Worm (Caenorhabditis elegans) whole organism, L1 larva: Measurements from ENCODE around the gene sma-2.

Source experiments
- C04F5.9 ChIP-seq: sonication (generic microtip); optimal IDR thresholded peaks from 2 replicates; lab custom pipeline; 2016; ENCODE audit warnings: missing genetic modification characterization, missing compliant biosample characterization
- C16A3.4 ChIP-seq: fragments of 150-350 bp; optimal IDR thresholded peaks from 2 replicates; lab custom pipeline; 2014; ENCODE audit warnings: missing biosample characterization, missing genetic modification characterization
- C34B4.2 ChIP-seq: sonication (generic microtip); optimal IDR thresholded peaks from 2 replicates; lab custom pipeline; 2017; ENCODE audit warnings: mild to moderate bottlenecking, missing genetic modification characterization, missing compliant biosample characterization
- F16B12.6 ChIP-seq: fragments of 150-350 bp; optimal IDR thresholded peaks from 2 replicates; lab custom pipeline; 2014; ENCODE audit warnings: missing biosample characterization, missing genetic modification characterization
- alr-1 ChIP-seq: fragments of 200-800 bp; sonication (Bioruptor generic); optimal IDR thresholded peaks from 2 replicates; lab custom pipeline; 2018; ENCODE audit warnings: borderline replicate concordance, mild to moderate bottlenecking, missing genetic modification characterization, missing compliant biosample characterization
- aly-2 ChIP-seq: fragments of 150-350 bp; optimal IDR thresholded peaks from 2 replicates; lab custom pipeline; 2014; ENCODE audit warnings: missing biosample characterization, missing genetic modification characterization
- blmp-1 ChIP-seq: fragments of 150-350 bp; optimal IDR thresholded peaks from 2 replicates; lab custom pipeline; 2014; ENCODE audit warnings: missing biosample characterization, missing genetic modification characterization
- ceh-90 ChIP-seq: sonication (generic microtip); optimal IDR thresholded peaks from 2 replicates; lab custom pipeline; 2016; ENCODE audit warnings: missing genetic modification characterization, missing compliant biosample characterization
- ces-1 ChIP-seq: fragments of 150-350 bp; optimal IDR thresholded peaks from 2 replicates; lab custom pipeline; 2014; ENCODE audit warnings: missing biosample characterization, missing genetic modification reagents, missing genetic modification characterization
- dpl-1 ChIP-seq, 3 experiments: fragments of 150-350 bp in 2 of 3; sonication (generic microtip) in 1 of 3; optimal IDR thresholded peaks; 2 replicates each; lab custom pipeline; 2014 to 2017; ENCODE audit warnings: missing biosample characterization in 3 of 3, missing genetic modification characterization in 3 of 3, missing genetic modification reagents in 3 of 3
- dsc-1 ChIP-seq: sonication (generic microtip); optimal IDR thresholded peaks from 2 replicates; lab custom pipeline; 2016; ENCODE audit warnings: mild to moderate bottlenecking, missing genetic modification characterization, missing compliant biosample characterization
- efl-1 ChIP-seq, 4 experiments: fragments of 150-350 bp; optimal IDR thresholded peaks in 3 of 4; peaks in 1 of 4; 1 replicate in 1 of 4; 2 replicates in 3 of 4; lab custom pipeline; 2014; ENCODE audit warnings: missing biosample characterization in 2 of 4, missing genetic modification characterization in 2 of 4, missing genetic modification reagents in 2 of 4
- efl-3 ChIP-seq: fragments of 200-800 bp; sonication (Bioruptor generic); optimal IDR thresholded peaks from 2 replicates; lab custom pipeline; 2018; ENCODE audit warnings: mild to moderate bottlenecking, missing genetic modification characterization, missing compliant biosample characterization
- elt-2 ChIP-seq: sonication (generic microtip); optimal IDR thresholded peaks from 2 replicates; lab custom pipeline; 2016; ENCODE audit warnings: missing genetic modification characterization, mild to moderate bottlenecking, inconsistent platforms, missing compliant biosample characterization, missing genetic modification reagents
- ets-5 ChIP-seq: fragments of 200-800 bp; sonication (Bioruptor generic); IDR thresholded peaks from 2 replicates; pipeline ENCODE4 v1.3.6; 2022; ENCODE audit warnings: missing genetic modification characterization, missing compliant biosample characterization
- fkh-10 ChIP-seq: sonication (generic microtip); optimal IDR thresholded peaks from 2 replicates; lab custom pipeline; 2017; ENCODE audit warnings: missing biosample characterization, missing genetic modification reagents, missing genetic modification characterization
- fkh-4 ChIP-seq: sonication (generic microtip); optimal IDR thresholded peaks from 2 replicates; lab custom pipeline; 2016; ENCODE audit warnings: missing compliant biosample characterization, missing genetic modification characterization, borderline replicate concordance
- grh-1 ChIP-seq: fragments of 200-800 bp; sonication (Bioruptor generic); IDR thresholded peaks from 2 replicates; pipeline ENCODE4 v1.3.6; 2022; ENCODE audit warnings: missing genetic modification reagents, missing genetic modification characterization, missing compliant biosample characterization
- hlh-17 ChIP-seq: fragments of 200-800 bp; sonication (Bioruptor generic); optimal IDR thresholded peaks from 2 replicates; lab custom pipeline; 2018; ENCODE audit warnings: missing genetic modification characterization, mild to moderate bottlenecking, missing compliant biosample characterization, moderate library complexity, borderline replicate concordance
- hlh-4 ChIP-seq: sonication (generic microtip); optimal IDR thresholded peaks from 2 replicates; lab custom pipeline; 2016; ENCODE audit warnings: mild to moderate bottlenecking, missing genetic modification characterization, missing compliant biosample characterization
- hpl-2 ChIP-seq: fragments of 150-350 bp; optimal IDR thresholded peaks from 2 replicates; lab custom pipeline; 2014; ENCODE audit warnings: missing biosample characterization, missing genetic modification reagents, missing genetic modification characterization
- irx-1 ChIP-seq: sonication (generic microtip); optimal IDR thresholded peaks from 2 replicates; lab custom pipeline; 2016; ENCODE audit warnings: missing genetic modification characterization, missing compliant biosample characterization
- lin-13 ChIP-seq: fragments of 150-350 bp; optimal IDR thresholded peaks from 2 replicates; lab custom pipeline; 2014; ENCODE audit warnings: missing biosample characterization, missing genetic modification reagents, missing genetic modification characterization
- lin-35 ChIP-seq, 2 experiments: fragments of 150-350 bp; optimal IDR thresholded peaks; 2 replicates each; lab custom pipeline; 2014; ENCODE audit warnings: missing biosample characterization in 2 of 2, missing genetic modification characterization in 2 of 2, missing genetic modification reagents in 2 of 2
- lin-39 ChIP-seq: fragments of 150-350 bp; optimal IDR thresholded peaks from 2 replicates; lab custom pipeline; 2014; ENCODE audit warnings: missing biosample characterization, missing genetic modification reagents, missing genetic modification characterization
- lir-3 ChIP-seq: sonication (generic microtip); optimal IDR thresholded peaks from 2 replicates; lab custom pipeline; 2016; ENCODE audit warnings: mild to moderate bottlenecking, missing genetic modification characterization, moderate library complexity, missing compliant biosample characterization; ENCODE audit not compliant: poor library complexity
- mab-9 ChIP-seq: fragments of 200-800 bp; sonication (Bioruptor generic); IDR thresholded peaks from 2 replicates; pipeline ENCODE4 v1.3.6; 2022; ENCODE audit warnings: missing genetic modification reagents, missing genetic modification characterization, missing compliant biosample characterization
- mdl-1 ChIP-seq, 2 experiments: fragments of 150-350 bp; optimal IDR thresholded peaks; 2 replicates each; lab custom pipeline; 2014 to 2017; ENCODE audit warnings: missing biosample characterization in 2 of 2, missing genetic modification characterization in 2 of 2, inconsistent platforms in 1 of 2
- mef-2 ChIP-seq: fragments of 150-350 bp; optimal IDR thresholded peaks from 2 replicates; lab custom pipeline; 2014; ENCODE audit warnings: missing biosample characterization, missing genetic modification characterization
- nhr-237 ChIP-seq: fragments of 150-350 bp; optimal IDR thresholded peaks from 2 replicates; lab custom pipeline; 2014; ENCODE audit warnings: missing biosample characterization, missing genetic modification characterization
- nhr-28 ChIP-seq: fragments of 150-350 bp; optimal IDR thresholded peaks from 2 replicates; lab custom pipeline; 2014; ENCODE audit warnings: missing biosample characterization, missing genetic modification characterization
- nhr-71 ChIP-seq: sonication (generic microtip); optimal IDR thresholded peaks from 2 replicates; lab custom pipeline; 2016; ENCODE audit warnings: mild to moderate bottlenecking, missing genetic modification characterization, moderate library complexity, missing compliant biosample characterization
- nhr-76 ChIP-seq: sonication (generic microtip); optimal IDR thresholded peaks from 2 replicates; lab custom pipeline; 2017; ENCODE audit warnings: missing biosample characterization, missing genetic modification characterization
- nhr-77 ChIP-seq: fragments of 150-350 bp; optimal IDR thresholded peaks from 2 replicates; lab custom pipeline; 2014; ENCODE audit warnings: missing biosample characterization, missing genetic modification characterization
- nhr-84 ChIP-seq: sonication (generic microtip); optimal IDR thresholded peaks from 2 replicates; lab custom pipeline; 2017; ENCODE audit warnings: missing biosample characterization, missing genetic modification characterization
- nhr-85 ChIP-seq: sonication (generic microtip); peaks from one replicate; lab custom pipeline; 2016; ENCODE audit warnings: missing genetic modification characterization, inconsistent platforms, missing compliant biosample characterization
- nhr-90 ChIP-seq: sonication (generic microtip); optimal IDR thresholded peaks from 2 replicates; lab custom pipeline; 2016; ENCODE audit warnings: mild to moderate bottlenecking, missing genetic modification characterization, missing compliant biosample characterization; ENCODE audit not compliant: poor library complexity
- pag-3 ChIP-seq: sonication (generic microtip); optimal IDR thresholded peaks from 2 replicates; lab custom pipeline; 2017; ENCODE audit warnings: missing genetic modification characterization, mild to moderate bottlenecking, missing compliant biosample characterization, antibody characterized with exemption, borderline replicate concordance; ENCODE audit not compliant: insufficient read depth
- pax-3 ChIP-seq: fragments of 200-800 bp; sonication (Bioruptor generic); optimal IDR thresholded peaks from 2 replicates; lab custom pipeline; 2018; ENCODE audit warnings: mild to moderate bottlenecking, missing genetic modification characterization, moderate library complexity, missing compliant biosample characterization
- pqm-1 ChIP-seq: sonication (generic microtip); optimal IDR thresholded peaks from 3 replicates; lab custom pipeline; 2017; ENCODE audit warnings: missing biosample characterization, missing genetic modification characterization
- rnt-1 ChIP-seq: sonication (generic microtip); optimal IDR thresholded peaks from 2 replicates; lab custom pipeline; 2016; ENCODE audit warnings: mild to moderate bottlenecking, missing genetic modification characterization, moderate library complexity, missing compliant biosample characterization
- snpc-4 ChIP-seq: fragments of 150-350 bp; optimal IDR thresholded peaks from 2 replicates; lab custom pipeline; 2014; ENCODE audit warnings: missing biosample characterization, missing genetic modification characterization
- sox-4 ChIP-seq: sonication (generic microtip); optimal IDR thresholded peaks from 2 replicates; lab custom pipeline; 2016; ENCODE audit warnings: missing genetic modification characterization, missing compliant biosample characterization
- sptf-1 ChIP-seq: fragments of 150-350 bp; optimal IDR thresholded peaks from 2 replicates; lab custom pipeline; 2014; ENCODE audit warnings: missing biosample characterization, missing genetic modification characterization
- swsn-7 ChIP-seq: sonication (generic microtip); optimal IDR thresholded peaks from 2 replicates; lab custom pipeline; 2016; ENCODE audit warnings: missing genetic modification characterization, missing compliant biosample characterization
- unc-130 ChIP-seq: fragments of 150-350 bp; optimal IDR thresholded peaks from 2 replicates; lab custom pipeline; 2017; ENCODE audit warnings: missing biosample characterization, missing genetic modification characterization, inconsistent platforms
- unc-30 ChIP-seq: sonication (generic microtip); optimal IDR thresholded peaks from 2 replicates; lab custom pipeline; 2017; ENCODE audit warnings: missing biosample characterization, missing genetic modification characterization
- unc-62 ChIP-seq: fragments of 150-350 bp; optimal IDR thresholded peaks from 2 replicates; lab custom pipeline; 2014; ENCODE audit warnings: missing biosample characterization, missing genetic modification reagents, missing genetic modification characterization
- xbp-1 ChIP-seq: sonication (generic microtip); optimal IDR thresholded peaks from 2 replicates; lab custom pipeline; 2016; ENCODE audit warnings: missing genetic modification characterization, missing compliant biosample characterization
- zip-4 ChIP-seq: fragments of 200-800 bp; sonication (Bioruptor generic); optimal IDR thresholded peaks from 2 replicates; lab custom pipeline; 2018; ENCODE audit warnings: mild to moderate bottlenecking, missing genetic modification characterization, moderate library complexity, missing compliant biosample characterization
- ztf-4 ChIP-seq: fragments of 150-350 bp; optimal IDR thresholded peaks from 2 replicates; lab custom pipeline; 2014; ENCODE audit warnings: missing biosample characterization, missing genetic modification characterization

Gene sma-2

DNA sequence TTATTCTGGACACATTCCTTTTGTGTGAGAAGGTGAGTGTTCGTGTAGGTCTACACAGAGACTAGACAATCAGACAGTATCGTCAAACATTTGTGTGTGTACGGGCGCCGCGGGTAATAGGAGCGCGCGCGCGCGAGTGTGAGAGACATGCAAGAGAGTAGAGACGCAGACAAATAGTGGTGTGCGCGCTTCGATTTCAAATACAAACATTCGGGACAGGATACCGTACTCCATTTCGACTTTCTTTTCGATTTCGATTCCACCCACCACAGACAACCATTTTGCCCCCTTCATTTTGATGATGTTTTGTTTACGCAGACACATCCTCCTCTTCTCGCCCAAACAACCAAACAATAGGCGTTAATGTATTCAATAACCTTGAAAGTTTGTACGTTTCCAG lies 45.3 kb downstream of the sma-2 start (continued):
- no peak for TF ChIP-seq nhr-84 (tag; lab: Kevin White, UChicago)
- no peak for TF ChIP-seq fkh-10 (GFP tag; lab: Kevin White, UChicago)
- no peak for TF ChIP-seq lir-3
- peak; percentile 30 for TF ChIP-seq elt-2 (tag; lab: Kevin White, UChicago)
- TF ChIP-seq nhr-76 (tag; lab: Kevin White, UChicago), result no peak
- TF ChIP-seq nhr-28 (tag; lab: Kevin White, UChicago), result no peak
- TF ChIP-seq dpl-1 (GFP tag; optimal IDR thresholded peaks at IDR 0.05; lab: Kevin White, UChicago), result peak; percentile 52 to 63 (median 61)
- TF ChIP-seq unc-30, result no peak
- no peak for TF ChIP-seq aly-2 (tag; lab: Kevin White, UChicago)
- no peak for TF ChIP-seq ces-1 (GFP tag; lab: Kevin White, UChicago)
- TF ChIP-seq swsn-7 (tag; lab: Kevin White, UChicago), result peak; percentile 71
- TF ChIP-seq mdl-1 (tag; optimal IDR thresholded peaks at IDR 0.05; lab: Kevin White, UChicago), result peak in 1 of 2 experiments; percentile 90
- TF ChIP-seq xbp-1, result peak; percentile 51
- no peak for TF ChIP-seq hlh-4 (tag; lab: Kevin White, UChicago)
- peak; percentile 57 for TF ChIP-seq lin-13
- peak; percentile 69 for TF ChIP-seq nhr-90 (tag; lab: Kevin White, UChicago)
- no peak for TF ChIP-seq sox-4 (tag; lab: Kevin White, UChicago)
- TF ChIP-seq nhr-237, result peak; percentile 68
- TF ChIP-seq unc-62 (GFP tag; lab: Kevin White, UChicago), result no peak
- TF ChIP-seq irx-1 (tag; lab: Kevin White, UChicago), result peak; percentile 49
- no peak for TF ChIP-seq C04F5.9
- no peak for TF ChIP-seq unc-130 (tag; lab: Kevin White, UChicago)
- TF ChIP-seq dsc-1 (tag; lab: Kevin White, UChicago), result no peak
- no peak for TF ChIP-seq alr-1 (tag; lab: Kevin White, UChicago)
- peak; percentile 38 for TF ChIP-seq rnt-1
- peak; percentile 95 for TF ChIP-seq nhr-85 (tag; lab: Kevin White, UChicago)
- TF ChIP-seq hlh-17 (GFP tag; lab: Kevin White, UChicago), result no peak
- TF ChIP-seq C16A3.4 (tag; lab: Kevin White, UChicago), result peak; percentile 41
- TF ChIP-seq fkh-4 (tag; lab: Kevin White, UChicago), result no peak
- no peak for TF ChIP-seq pax-3 (tag; lab: Kevin White, UChicago)
- peak; percentile 96 for TF ChIP-seq blmp-1
- TF ChIP-seq C34B4.2 (tag; lab: Kevin White, UChicago), result no peak
- TF ChIP-seq nhr-77 (tag; lab: Kevin White, UChicago), result peak; percentile 81
- no peak for TF ChIP-seq pag-3 (tag; lab: Kevin White, UChicago)
- TF ChIP-seq pqm-1, result no peak
- no peak for TF ChIP-seq zip-4 (GFP tag; lab: Kevin White, UChicago)
- TF ChIP-seq snpc-4, result peak; percentile 17
- TF ChIP-seq ceh-90 (tag; lab: Kevin White, UChicago), result no peak
- no peak for TF ChIP-seq F16B12.6 (tag; lab: Kevin White, UChicago)
- no peak for TF ChIP-seq efl-3 (GFP tag; lab: Kevin White, UChicago)
- TF ChIP-seq ets-5 (GFP tag; lab: Robert Waterston, UW), result no peak
- TF ChIP-seq lin-39, result no peak
- no peak for TF ChIP-seq hpl-2
- TF ChIP-seq ztf-4 (tag; lab: Kevin White, UChicago), result peak; percentile 31
- TF ChIP-seq mab-9, result no peak
- TF ChIP-seq sptf-1 (tag; lab: Kevin White, UChicago), result no peak
- TF ChIP-seq lin-35 (GFP tag; optimal IDR thresholded peaks at IDR 0.05; lab: Kevin White, UChicago), result peak; percentile 62 to 78
- peak; percentile 73 for TF ChIP-seq grh-1 (GFP tag; lab: Robert Waterston, UW)
- peak; percentile 81 for TF ChIP-seq nhr-71 (tag; lab: Kevin White, UChicago)
- TF ChIP-seq mef-2, result no peak
- peak; percentile 51 to 64 for TF ChIP-seq efl-1 (optimal IDR thresholded peaks at IDR 0.05; lab: Kevin White, UChicago)
- TF ChIP-seq efl-1 (GFP tag; optimal IDR thresholded peaks at IDR 0.05 in 1 of 2; lab: Kevin White, UChicago), result peak in 1 of 2 experiments; percentile 3
